Worm (Caenorhabditis elegans): ENCODE measurements around the gene F42A9.9.

ce11 chrIV:8677303-8677702 lies 38.6 kb upstream of the F42A9.9 start, which contains the start of gene F08B4.8:
- TF ChIP-seq hnd-1 (tag; optimal IDR thresholded peaks at IDR 0.05), result no peak
- TF ChIP-seq scrt-1 (GFP tag; IDR thresholded peaks at IDR 0.05), result no peak
- no peak for TF ChIP-seq ama-1 (optimal IDR thresholded peaks at IDR 0.05)
- no peak for TF ChIP-seq F13C5.2 (tag; optimal IDR thresholded peaks at IDR 0.05)
